Worm (Caenorhabditis elegans): ENCODE data around the gene C18H9.6.

DNA sequence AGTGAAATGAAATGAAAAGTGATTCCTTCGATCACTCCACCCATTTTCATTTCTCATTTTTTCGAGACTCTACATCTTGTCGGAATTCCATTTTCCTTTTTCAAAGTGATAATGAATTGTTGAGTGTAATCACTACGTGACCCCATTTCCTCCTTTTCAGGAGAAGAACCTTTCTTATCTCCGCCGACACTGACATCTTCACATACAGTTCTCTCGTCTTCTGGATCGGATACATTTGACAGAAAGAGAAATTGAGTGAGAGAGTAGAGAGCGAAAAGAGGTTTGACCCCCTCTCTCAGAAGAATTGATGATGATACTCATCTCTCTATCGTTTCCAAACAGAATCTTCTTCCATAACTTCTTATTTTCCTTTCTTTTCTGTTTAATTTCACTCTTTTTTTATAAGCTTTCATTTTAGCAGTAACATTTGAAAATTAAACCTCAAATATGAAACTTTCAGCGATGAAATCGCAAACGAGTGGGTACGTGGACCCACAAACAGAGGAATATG lies 12.5 kb upstream of the C18H9.6 start, which contains the start of gene dpy-2:
- TF ChIP-seq C06A6.2 (GFP tag; conservative IDR thresholded peaks at IDR 0.05) (no peak), nfya-1 (tag; optimal IDR thresholded peaks at IDR 0.05; ENCODE audit: borderline replicate concordance, insufficient read depth) (no peak), cebp-1 (GFP tag; IDR thresholded peaks at IDR 0.05) (no peak), cebp-1 (tag; optimal IDR thresholded peaks at IDR 0.05) (no peak), unc-62 (GFP tag; optimal IDR thresholded peaks at IDR 0.05) (no peak), B0261.1 (tag; optimal IDR thresholded peaks at IDR 0.05) (no peak), nhr-90 (tag; optimal IDR thresholded peaks at IDR 0.05) (no peak), pha-4 (tag; optimal IDR thresholded peaks at IDR 0.05) (no peak), lin-40 (tag; optimal IDR thresholded peaks at IDR 0.05) (no peak)
